Fruit fly (Drosophila melanogaster): ENCODE results near the gene CG32277.

The CG32277 gene

dm6 chr3L:3253631-3254030 lies 48.4 kb upstream of the CG32277 start (continued):
- TF ChIP-seq Hr39 (GFP tag; optimal IDR thresholded peaks at IDR 0.05) (peak; percentile 4), fd59A (GFP tag; optimal IDR thresholded peaks at IDR 0.05) (no peak), Eip93F (GFP tag; optimal IDR thresholded peaks at IDR 0.05) (no peak), Sox14 (GFP tag; optimal IDR thresholded peaks at IDR 0.05) (no peak)

- TF ChIP-seq spab (GFP tag; optimal IDR thresholded peaks at IDR 0.05) (no peak), CG15336 (GFP tag; IDR thresholded peaks at IDR 0.05) (peak; percentile 59), esn (GFP tag; optimal IDR thresholded peaks at IDR 0.05) (no peak), dac (GFP tag; optimal IDR thresholded peaks at IDR 0.05) (no peak), CG6163 (GFP tag; IDR thresholded peaks at IDR 0.05) (0 out of 3 replicates have a peak, but pooled peaks have one; percentile 8), CG4318 (GFP tag; optimal IDR thresholded peaks at IDR 0.05) (peak; percentile 7), pdm3 (GFP tag; optimal IDR thresholded peaks at IDR 0.05) (peak; percentile 49), ss (GFP tag; optimal IDR thresholded peaks at IDR 0.05) (peak in 1 of 2 experiments; percentile 15), Lpt (GFP tag; optimal IDR thresholded peaks at IDR 0.05) (no peak), CG8119 (GFP tag; IDR thresholded peaks at IDR 0.05) (0 out of 3 replicates have a peak, but pooled peaks have one; percentile 23), Smox (GFP tag; optimal IDR thresholded peaks at IDR 0.05) (no peak), net (GFP tag; optimal IDR thresholded peaks at IDR 0.05) (no peak), Ets96B (tag; optimal IDR thresholded peaks at IDR 0.05) (no peak), CG34406 (GFP tag; optimal IDR thresholded peaks at IDR 0.05) (no peak), CG3032 (tag; optimal IDR thresholded peaks at IDR 0.05) (peak; percentile 2), Eip78C (GFP tag) (peak; percentile 85), CG6854 (GFP tag; optimal IDR thresholded peaks at IDR 0.05) (no peak), svp (GFP tag) (peak; percentile 10), acj6 (GFP tag; optimal IDR thresholded peaks at IDR 0.05) (peak; percentile 13), salr (GFP tag; optimal IDR thresholded peaks at IDR 0.05) (peak in 1 of 2 experiments; percentile 43), CG31627 (GFP tag; optimal IDR thresholded peaks at IDR 0.05) (no peak), Hr4 (GFP tag; optimal IDR thresholded peaks at IDR 0.05) (peak; percentile 48), OdsH (GFP tag; optimal IDR thresholded peaks at IDR 0.05) (peak; percentile 49), Hr38 (GFP tag; optimal IDR thresholded peaks at IDR 0.05) (no peak), CG32006 (GFP tag; optimal IDR thresholded peaks at IDR 0.05) (peak; percentile 73), eg (GFP tag; IDR thresholded peaks at IDR 0.05) (0 out of 3 replicates have a peak, but pooled peaks have one; percentile 8), Sox14 (GFP tag; optimal IDR thresholded peaks at IDR 0.05) (peak; percentile 8), achi (GFP tag; optimal IDR thresholded peaks at IDR 0.05) (peak; percentile 28)
Observed at dm6 chr3L:3252884-3253283, 47.6 kb upstream of the CG32277 start.

DNA sequence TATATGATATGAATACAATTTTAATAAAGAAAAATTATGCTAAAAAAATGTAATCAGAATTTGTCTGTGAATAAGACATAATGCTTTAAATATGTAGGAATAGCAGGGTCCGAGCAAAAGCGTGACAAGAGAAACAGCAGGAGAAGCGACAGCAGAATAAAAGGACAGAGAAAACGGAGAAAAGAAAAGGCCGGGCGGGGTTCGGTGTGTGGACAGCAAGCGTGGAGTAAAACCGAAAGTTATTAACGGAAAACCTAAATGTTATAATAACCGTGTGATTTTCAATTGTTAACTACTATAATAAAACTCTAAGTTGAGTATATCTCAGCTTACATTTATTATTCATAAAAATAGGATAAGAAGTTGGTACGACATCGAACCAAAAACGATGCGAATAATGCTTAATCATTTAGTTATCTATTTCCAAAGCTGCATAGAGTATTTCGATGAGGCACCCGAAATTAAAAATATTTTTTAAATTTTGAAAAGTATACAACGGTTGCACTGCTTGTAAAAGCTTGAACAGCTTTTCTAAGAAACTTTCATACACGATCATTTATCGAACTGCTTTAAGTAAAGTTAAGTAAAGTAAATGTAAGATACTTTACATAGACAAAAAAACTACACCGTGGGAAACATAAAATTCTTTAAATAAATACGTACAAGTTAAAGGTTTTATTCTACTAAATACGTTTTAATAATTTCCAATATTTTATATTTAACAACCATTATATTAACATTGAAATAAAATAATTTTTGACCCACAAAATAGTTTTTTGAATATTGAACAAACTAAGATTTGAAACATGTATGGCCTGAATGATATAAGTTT lies 46.6 kb upstream of the CG32277 start:
- peak; percentile 55 for TF ChIP-seq Eip78C (GFP tag)
- no peak for TF ChIP-seq dac (GFP tag; optimal IDR thresholded peaks at IDR 0.05)
- TF ChIP-seq Eip93F (GFP tag; optimal IDR thresholded peaks at IDR 0.05) = no peak
- TF ChIP-seq Hr39 (GFP tag; optimal IDR thresholded peaks at IDR 0.05) = no peak
- TF ChIP-seq CG32006 (GFP tag; optimal IDR thresholded peaks at IDR 0.05) = no peak
- no peak for TF ChIP-seq CG11902 (GFP tag; optimal IDR thresholded peaks at IDR 0.05)
- peak; percentile 64 for TF ChIP-seq Blimp-1 (GFP tag; optimal IDR thresholded peaks at IDR 0.05)
- peak; percentile 75 for TF ChIP-seq svp (GFP tag)
- peak; percentile 65 for TF ChIP-seq CG15336 (GFP tag; IDR thresholded peaks at IDR 0.05)
- peak; percentile 37; the same call in 1 of the 3 replicates for TF ChIP-seq CG8119 (GFP tag; IDR thresholded peaks at IDR 0.05)
- peak; percentile 67; the same call in 2 of the 3 replicates for TF ChIP-seq eg (GFP tag; IDR thresholded peaks at IDR 0.05)
- no peak for TF ChIP-seq CG16779 (tag; optimal IDR thresholded peaks at IDR 0.05)
- TF ChIP-seq vri (GFP tag; optimal IDR thresholded peaks at IDR 0.05) = peak; percentile 39
